Worm (Caenorhabditis elegans) whole organism, L4 larva: ENCODE measurements around the gene F17C8.6.

ENCODE experiments used
- F44E2.7 ChIP-seq: fragments of 200-800 bp; sonication (Bioruptor generic); IDR thresholded peaks from 2 replicates; pipeline ENCODE4 v2.1.2; 2022; ENCODE audit warnings: missing genetic modification characterization, missing compliant biosample characterization
- R02D3.7 ChIP-seq: fragments of 150-350 bp; sonication (generic microtip); optimal IDR thresholded peaks from 3 replicates; lab custom pipeline; 2014; ENCODE audit warnings: missing biosample characterization, missing genetic modification characterization
- T26A8.4 ChIP-seq: fragments of 200-800 bp; sonication (Bioruptor generic); IDR thresholded peaks from 2 replicates; pipeline ENCODE4 v1.3.6; 2022; ENCODE audit warnings: missing genetic modification characterization, missing compliant biosample characterization
- Y105C5A.15 ChIP-seq: fragments of 200-800 bp; sonication (Bioruptor generic); IDR thresholded peaks from 2 replicates; pipeline ENCODE4 v1.3.6; 2022; ENCODE audit warnings: missing genetic modification characterization, missing compliant biosample characterization
- ZK337.2 ChIP-seq: fragments of 200-800 bp; sonication (Bioruptor generic); IDR thresholded peaks from 2 replicates; pipeline ENCODE4 v1.3.6; 2022; ENCODE audit warnings: missing genetic modification reagents, missing genetic modification characterization, missing compliant biosample characterization
- aha-1 ChIP-seq: fragments of 150-350 bp; peaks from one replicate; lab custom pipeline; 2014; ENCODE audit warnings: missing biosample characterization, missing genetic modification characterization
- ama-1 ChIP-seq: fragments of 150-350 bp; optimal IDR thresholded peaks from 2 replicates; lab custom pipeline; 2014; ENCODE audit warnings: inconsistent platforms, mixed read lengths
- ceh-32 ChIP-seq: sonication (generic microtip); optimal IDR thresholded peaks from 2 replicates; lab custom pipeline; 2016; ENCODE audit warnings: mild to moderate bottlenecking, missing genetic modification characterization, missing compliant biosample characterization; ENCODE audit not compliant: poor library complexity
- ceh-82 ChIP-seq: sonication (generic microtip); optimal IDR thresholded peaks from 2 replicates; lab custom pipeline; 2017; ENCODE audit warnings: missing biosample characterization, missing genetic modification characterization
- ces-1 ChIP-seq: fragments of 150-350 bp; sonication (generic microtip); optimal IDR thresholded peaks from 4 replicates; lab custom pipeline; 2014; ENCODE audit warnings: missing biosample characterization, missing genetic modification reagents, missing genetic modification characterization
- ctbp-1 ChIP-seq: fragments of 200-800 bp; sonication (Bioruptor generic); IDR thresholded peaks from 2 replicates; pipeline ENCODE4 v1.3.6; 2022; ENCODE audit warnings: missing genetic modification reagents, missing genetic modification characterization, missing compliant biosample characterization
- daf-16 ChIP-seq, 3 experiments: sonication (generic microtip); optimal IDR thresholded peaks; 2 replicates each; lab custom pipeline; 2016 to 2017; ENCODE audit warnings: missing genetic modification characterization in 3 of 3, missing genetic modification reagents in 3 of 3, mild to moderate bottlenecking in 2 of 3, missing compliant biosample characterization in 2 of 3, missing biosample characterization in 1 of 3, moderate library complexity in 1 of 3
- daf-8 ChIP-seq: fragments of 200-800 bp; sonication (Bioruptor generic); IDR thresholded peaks from 2 replicates; pipeline ENCODE4 v1.3.6; 2022; ENCODE audit warnings: missing genetic modification characterization, missing compliant biosample characterization
- dpl-1 ChIP-seq: fragments of 150-350 bp; optimal IDR thresholded peaks from 2 replicates; lab custom pipeline; 2014; ENCODE audit warnings: missing biosample characterization, missing genetic modification reagents, missing genetic modification characterization
- duxl-1 ChIP-seq: sonication (generic microtip); optimal IDR thresholded peaks from 2 replicates; lab custom pipeline; 2016; ENCODE audit warnings: mild to moderate bottlenecking, missing genetic modification characterization, moderate library complexity, missing compliant biosample characterization; ENCODE audit not compliant: poor library complexity
- dve-1 ChIP-seq: sonication (generic microtip); optimal IDR thresholded peaks from 2 replicates; lab custom pipeline; 2017; ENCODE audit warnings: antibody characterized with exemption, mild to moderate bottlenecking, missing genetic modification characterization, missing compliant biosample characterization; ENCODE audit not compliant: insufficient read depth
- egl-27 ChIP-seq: sonication (generic microtip); optimal IDR thresholded peaks from 3 replicates; lab custom pipeline; 2017; ENCODE audit warnings: missing biosample characterization, missing genetic modification reagents, missing genetic modification characterization
- fos-1 ChIP-seq: fragments of 150-350 bp; optimal IDR thresholded peaks from 2 replicates; lab custom pipeline; 2014; ENCODE audit warnings: missing biosample characterization, missing genetic modification characterization
- jun-1 ChIP-seq: fragments of 150-350 bp; optimal IDR thresholded peaks from 2 replicates; lab custom pipeline; 2014; ENCODE audit warnings: missing biosample characterization, missing genetic modification reagents, missing genetic modification characterization
- lim-7 ChIP-seq: fragments of 200-800 bp; sonication (Bioruptor generic); IDR thresholded peaks from 2 replicates; pipeline ENCODE4 v1.3.6; 2022; ENCODE audit warnings: missing genetic modification characterization, missing compliant biosample characterization
- lin-1 ChIP-seq: fragments of 200-800 bp; sonication (Bioruptor generic); IDR thresholded peaks from 2 replicates; pipeline ENCODE4 v1.3.6; 2022; ENCODE audit warnings: missing genetic modification reagents, missing genetic modification characterization, missing compliant biosample characterization
- lin-13 ChIP-seq: fragments of 150-350 bp; optimal IDR thresholded peaks from 2 replicates; lab custom pipeline; 2014; ENCODE audit warnings: missing biosample characterization, missing genetic modification reagents, missing genetic modification characterization
- lin-29 ChIP-seq: fragments of 200-800 bp; sonication (Bioruptor generic); IDR thresholded peaks from 2 replicates; pipeline ENCODE4 v1.3.6; 2022; ENCODE audit warnings: missing genetic modification reagents, missing genetic modification characterization, missing compliant biosample characterization
- lsy-2 ChIP-seq, 2 experiments: fragments of 150-350 bp in 1 of 2; sonication (generic microtip) in 1 of 2; optimal IDR thresholded peaks; 2 replicates each; lab custom pipeline; 2014 to 2017; ENCODE audit warnings: missing biosample characterization in 2 of 2, missing genetic modification characterization in 2 of 2
- mdl-1 ChIP-seq, 2 experiments: fragments of 150-350 bp in 1 of 2; sonication (generic microtip) in 1 of 2; optimal IDR thresholded peaks; 2 replicates each; lab custom pipeline; 2014 to 2017; ENCODE audit warnings: missing biosample characterization in 2 of 2, missing genetic modification characterization in 2 of 2
- mep-1 ChIP-seq: fragments of 150-350 bp; sonication (generic microtip); optimal IDR thresholded peaks from 3 replicates; lab custom pipeline; 2014; ENCODE audit warnings: missing biosample characterization, missing genetic modification characterization
- nhr-10 ChIP-seq: fragments of 150-350 bp; optimal IDR thresholded peaks from 2 replicates; lab custom pipeline; 2014; ENCODE audit warnings: missing biosample characterization, missing genetic modification characterization
- nhr-111 ChIP-seq: fragments of 200-800 bp; sonication (Bioruptor generic); optimal IDR thresholded peaks from 2 replicates; lab custom pipeline; 2018; ENCODE audit warnings: mild to moderate bottlenecking, missing genetic modification characterization, missing compliant biosample characterization
- nhr-237 ChIP-seq: sonication (generic microtip); optimal IDR thresholded peaks from 2 replicates; lab custom pipeline; 2017; ENCODE audit warnings: missing biosample characterization, missing genetic modification characterization
- nhr-41 ChIP-seq: fragments of 200-800 bp; sonication (Bioruptor generic); IDR thresholded peaks from 2 replicates; pipeline ENCODE4 v1.3.6; 2022; ENCODE audit warnings: missing genetic modification reagents, missing genetic modification characterization, missing compliant biosample characterization
- nhr-42 ChIP-seq: fragments of 200-800 bp; sonication (Bioruptor generic); IDR thresholded peaks from 2 replicates; pipeline ENCODE4 v1.3.6; 2022; ENCODE audit warnings: missing genetic modification characterization, missing compliant biosample characterization
- pqm-1 ChIP-seq: sonication (generic microtip); optimal IDR thresholded peaks from 2 replicates; lab custom pipeline; 2017; ENCODE audit warnings: missing biosample characterization, missing genetic modification characterization
- tag-97 ChIP-seq: fragments of 200-800 bp; sonication (Bioruptor generic); IDR thresholded peaks from 2 replicates; pipeline ENCODE4 v1.3.6; 2022; ENCODE audit warnings: missing genetic modification characterization, missing compliant biosample characterization
- vab-7 ChIP-seq: fragments of 200-800 bp; sonication (Bioruptor generic); IDR thresholded peaks from 2 replicates; pipeline ENCODE4 v1.3.6; 2022; ENCODE audit warnings: missing genetic modification reagents, missing genetic modification characterization, missing compliant biosample characterization
- zip-11 ChIP-seq: fragments of 200-800 bp; sonication (Bioruptor generic); IDR thresholded peaks from 2 replicates; pipeline ENCODE4 v1.3.6; 2022; ENCODE audit warnings: missing genetic modification characterization, missing compliant biosample characterization
- ztf-7 ChIP-seq: fragments of 150-350 bp; optimal IDR thresholded peaks from 2 replicates; lab custom pipeline; 2014; ENCODE audit warnings: missing biosample characterization, missing genetic modification characterization

Gene F17C8.6

DNA sequence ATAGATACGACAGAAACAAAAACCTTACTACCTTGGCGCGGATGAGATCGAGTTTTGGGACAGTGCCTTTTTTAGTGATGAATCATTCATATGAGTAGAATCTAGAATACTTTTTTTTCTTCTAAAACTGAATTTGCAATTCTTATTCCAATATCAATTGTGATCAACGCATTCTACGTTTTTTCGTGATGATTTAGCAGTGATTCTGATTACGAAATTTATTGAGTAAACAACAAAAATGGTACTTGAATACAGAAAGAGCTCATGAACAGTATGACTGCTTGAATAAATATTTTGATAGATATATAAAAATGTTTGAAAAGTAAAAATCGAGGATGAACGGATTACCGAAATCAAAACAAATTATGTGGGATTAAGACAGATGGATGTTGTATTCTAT is 30.7 kb downstream of the F17C8.6 start, which contains the start of gene him-18:
TSS of gene him-18 (minus strand) at position 101 of the 400 bp plus-strand sequence.
- TF ChIP-seq lin-1 (GFP tag; lab: Robert Waterston, UW) (no peak), jun-1 (no peak), F44E2.7 (GFP tag; lab: Robert Waterston, UW) (no peak), ceh-32 (no peak), egl-27 (tag; lab: Kevin White, UChicago) (no peak), dve-1 (no peak), zip-11 (GFP tag; lab: Robert Waterston, UW) (no peak), daf-8 (GFP tag; lab: Robert Waterston, UW) (no peak), nhr-41 (no peak), mdl-1 (tag; optimal IDR thresholded peaks at IDR 0.05; lab: Kevin White, UChicago) (no peak), lsy-2 (tag; optimal IDR thresholded peaks at IDR 0.05; lab: Kevin White, UChicago) (no peak), R02D3.7 (tag; lab: Kevin White, UChicago) (no peak), lim-7 (GFP tag; lab: Robert Waterston, UW) (no peak), ceh-82 (tag; lab: Kevin White, UChicago) (no peak), dpl-1 (GFP tag; lab: Kevin White, UChicago) (no peak), nhr-111 (GFP tag; lab: Kevin White, UChicago) (no peak)

DNA sequence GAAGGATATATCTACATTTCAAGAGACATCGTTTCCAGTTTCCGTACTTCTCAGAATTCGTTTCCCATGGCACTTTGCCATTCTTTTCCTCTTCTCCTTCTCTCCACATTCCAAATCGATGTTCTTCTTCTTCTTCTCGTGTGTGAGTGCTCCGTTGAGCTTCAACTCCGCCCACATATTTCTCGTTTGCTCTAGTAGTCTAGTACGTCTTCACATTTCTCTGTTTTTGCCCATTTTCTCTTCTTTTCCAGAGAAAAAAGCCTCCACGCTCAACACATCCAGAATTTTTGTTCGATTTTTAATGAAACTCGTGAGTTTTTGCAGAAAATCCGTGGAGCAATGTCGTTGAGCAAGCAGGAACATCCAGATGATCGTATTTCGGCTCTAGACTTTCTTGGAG is 36.9 kb downstream of the F17C8.6 start, which contains the start of gene T04A8.18:
TSS of gene T04A8.18 (plus strand) at position 301 of the 400 bp plus-strand sequence.
- TF ChIP-seq ZK337.2 (GFP tag; lab: Robert Waterston, UW) = no peak
- no peak for TF ChIP-seq ama-1 (lab: Kevin White, UChicago)
- no peak for TF ChIP-seq Y105C5A.15 (GFP tag; lab: Robert Waterston, UW)
- no peak for TF ChIP-seq pqm-1 (tag; lab: Kevin White, UChicago)
- no peak for TF ChIP-seq nhr-237 (tag; lab: Kevin White, UChicago)
- TF ChIP-seq vab-7 (GFP tag; lab: Robert Waterston, UW) = no peak
- no peak for TF ChIP-seq mep-1 (tag; lab: Kevin White, UChicago)
- TF ChIP-seq tag-97 (GFP tag; lab: Robert Waterston, UW) = no peak
- TF ChIP-seq ztf-7 (tag; lab: Kevin White, UChicago) = no peak
- TF ChIP-seq lin-13 (GFP tag; lab: Kevin White, UChicago) = no peak
- no peak for TF ChIP-seq ctbp-1 (GFP tag; lab: Robert Waterston, UW)
- TF ChIP-seq duxl-1 (tag; lab: Kevin White, UChicago) = no peak

DNA sequence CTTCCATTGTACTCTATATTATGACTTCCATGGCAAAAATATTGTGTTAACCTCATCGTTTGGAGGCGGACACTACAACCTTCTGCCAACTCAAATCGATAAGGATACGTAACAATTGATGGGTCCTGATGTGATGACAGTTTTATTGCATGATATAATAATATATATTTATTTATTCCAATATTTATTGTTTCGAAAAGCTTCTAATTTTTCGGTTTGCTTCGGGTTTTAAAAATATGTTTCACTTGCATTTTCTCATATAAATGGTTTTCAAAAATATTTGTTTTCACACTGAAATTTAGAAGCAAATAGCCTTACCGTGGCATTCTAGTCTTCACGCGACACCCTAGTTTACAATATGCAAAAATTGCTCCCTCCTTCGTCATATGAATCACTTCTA is 39.2 kb downstream of the F17C8.6 start, which contains the start of gene T04A8.13:
TSS of gene T04A8.13 (plus strand) at position 301 of the 400 bp plus-strand sequence.
- no peak for TF ChIP-seq egl-27 (tag; lab: Kevin White, UChicago)
- no peak for TF ChIP-seq daf-16 (GFP tag; optimal IDR thresholded peaks at IDR 0.05; lab: Kevin White, UChicago)
- TF ChIP-seq daf-16 (tag; optimal IDR thresholded peaks at IDR 0.05; lab: Kevin White, UChicago) = no peak
- no peak for TF ChIP-seq T26A8.4 (GFP tag; lab: Robert Waterston, UW)
- no peak for TF ChIP-seq lin-13 (GFP tag; lab: Kevin White, UChicago)
- no peak for TF ChIP-seq dpl-1 (GFP tag; lab: Kevin White, UChicago)
- no peak for TF ChIP-seq ZK337.2 (GFP tag; lab: Robert Waterston, UW)
- TF ChIP-seq aha-1 (tag; lab: Kevin White, UChicago) = no peak
- no peak for TF ChIP-seq lin-29 (GFP tag; lab: Robert Waterston, UW)
- TF ChIP-seq ces-1 (GFP tag; lab: Kevin White, UChicago) = no peak
- no peak for TF ChIP-seq fos-1 (tag; lab: Kevin White, UChicago)
- TF ChIP-seq nhr-42 = no peak
- no peak for TF ChIP-seq nhr-10 (tag; lab: Kevin White, UChicago)
- no peak for TF ChIP-seq mep-1 (tag; lab: Kevin White, UChicago)
- no peak for TF ChIP-seq nhr-237 (tag; lab: Kevin White, UChicago)
